Fruit fly (Drosophila melanogaster) whole organism, wandering third instar larva: Measurements from ENCODE around the gene CG33120.

ENCODE experiments used
- Abd-B ChIP-seq: fragments of >200 bp; optimal IDR thresholded peaks from 2 replicates; lab custom pipeline; 2017; ENCODE audit warnings: missing biosample characterization, missing genetic modification characterization
- CG32264 ChIP-seq: fragments of 200-800 bp; sonication (Bioruptor generic); optimal IDR thresholded peaks from 2 replicates; lab custom pipeline; 2016; ENCODE audit warnings: missing biosample characterization, missing genetic modification characterization
- CG9705 ChIP-seq: fragments of 200-800 bp; sonication (Bioruptor generic); optimal IDR thresholded peaks from 2 replicates; lab custom pipeline; 2018; ENCODE audit warnings: missing biosample characterization, mild to moderate bottlenecking, missing genetic modification characterization
- CrebA ChIP-seq: fragments of 200-800 bp; sonication (Bioruptor generic); optimal IDR thresholded peaks from 2 replicates; lab custom pipeline; 2016; ENCODE audit warnings: missing biosample characterization, mild to moderate bottlenecking, missing genetic modification characterization, borderline replicate concordance
- Dfd ChIP-seq: fragments of >200 bp; optimal IDR thresholded peaks from 2 replicates; lab custom pipeline; 2017; ENCODE audit warnings: missing biosample characterization, missing genetic modification characterization
- Dif ChIP-seq: fragments of 200-275, 200-300 bp; sonication (Bioruptor generic); optimal IDR thresholded peaks from 2 replicates; lab custom pipeline; 2018; ENCODE audit warnings: missing biosample characterization, missing genetic modification characterization; ENCODE audit not compliant: partially characterized antibody
- GATAd ChIP-seq: sonication (Bioruptor generic); optimal IDR thresholded peaks from 2 replicates; lab custom pipeline; 2016; ENCODE audit warnings: missing biosample characterization, missing genetic modification characterization
- HLH106 ChIP-seq: fragments of 200-800 bp; optimal IDR thresholded peaks from 3 replicates; lab custom pipeline; 2019; ENCODE audit warnings: missing biosample characterization, mild to moderate bottlenecking, missing genetic modification characterization, moderate library complexity
- Hnf4 ChIP-seq: fragments of 200-800 bp; sonication (Bioruptor generic); optimal IDR thresholded peaks from 2 replicates; lab custom pipeline; 2016; ENCODE audit warnings: missing biosample characterization, mild to moderate bottlenecking, missing genetic modification characterization
- Hr78 ChIP-seq: fragments of >200 bp; optimal IDR thresholded peaks from 2 replicates; lab custom pipeline; 2017; ENCODE audit warnings: missing biosample characterization, missing genetic modification characterization
- Hr83 ChIP-seq: fragments of 200-300 bp; sonication (Bioruptor generic); optimal IDR thresholded peaks from 2 replicates; lab custom pipeline; 2016; ENCODE audit warnings: missing biosample characterization, mild to moderate bottlenecking, missing genetic modification characterization, moderate library complexity; ENCODE audit not compliant: poor library complexity, severe bottlenecking
- Jra ChIP-seq: sonication (Bioruptor generic); optimal IDR thresholded peaks from 2 replicates; lab custom pipeline; 2016; ENCODE audit warnings: missing biosample characterization, missing genetic modification characterization
- Mio ChIP-seq: sonication (Bioruptor generic); optimal IDR thresholded peaks from 2 replicates; lab custom pipeline; 2016; ENCODE audit warnings: missing biosample characterization, missing genetic modification characterization
- N ChIP-seq: fragments of >200 bp; optimal IDR thresholded peaks from 2 replicates; lab custom pipeline; 2018; ENCODE audit warnings: missing biosample characterization, missing external identifiers, missing genetic modification characterization
- OdsH ChIP-seq: fragments of 200-800 bp; sonication (Bioruptor generic); optimal IDR thresholded peaks from 2 replicates; lab custom pipeline; 2016; ENCODE audit warnings: missing biosample characterization, mild to moderate bottlenecking, missing genetic modification characterization
- Rel ChIP-seq, 2 experiments: fragments of 200-800 bp; sonication (Bioruptor generic) in 1 of 2; optimal IDR thresholded peaks; 2 replicates in 1 of 2; 3 replicates in 1 of 2; lab custom pipeline; 2016 to 2019; ENCODE audit warnings: mild to moderate bottlenecking in 2 of 2, missing biosample characterization in 2 of 2, missing genetic modification characterization in 2 of 2, moderate library complexity in 1 of 2
- Sp1 ChIP-seq: fragments of 200-800 bp; sonication (Bioruptor generic); optimal IDR thresholded peaks from 3 replicates; lab custom pipeline; 2019; ENCODE audit warnings: missing biosample characterization, mild to moderate bottlenecking, missing genetic modification characterization, moderate library complexity
- Vsx2 ChIP-seq: fragments of 200-300, 225-300 bp; sonication (Bioruptor generic); optimal IDR thresholded peaks from 2 replicates; lab custom pipeline; 2018; ENCODE audit warnings: missing biosample characterization, missing genetic modification characterization; ENCODE audit not compliant: partially characterized antibody
- br ChIP-seq: fragments of 200-800 bp; sonication (Bioruptor generic); optimal IDR thresholded peaks from 2 replicates; lab custom pipeline; 2016; ENCODE audit warnings: missing biosample characterization, missing genetic modification characterization
- brk ChIP-seq: fragments of 200-800 bp; sonication (Bioruptor generic); optimal IDR thresholded peaks from 2 replicates; lab custom pipeline; 2016; ENCODE audit warnings: missing biosample characterization, mild to moderate bottlenecking, missing genetic modification characterization
- dl ChIP-seq, 2 experiments: fragments of 175-275, 200-275 bp in 1 of 2; fragments of 200-275 bp in 1 of 2; sonication (Bioruptor generic); optimal IDR thresholded peaks; lab custom pipeline; 2018; ENCODE audit warnings: mild to moderate bottlenecking in 2 of 2, missing biosample characterization in 2 of 2, missing genetic modification characterization in 2 of 2, moderate library complexity in 2 of 2; ENCODE audit not compliant: partially characterized antibody in 2 of 2, insufficient read depth in 1 of 2
- dmrt93B ChIP-seq: fragments of 200-800 bp; sonication (Bioruptor generic); optimal IDR thresholded peaks from 2 replicates; lab custom pipeline; 2018; ENCODE audit warnings: missing biosample characterization, mild to moderate bottlenecking, missing genetic modification characterization
- ey ChIP-seq: fragments of 200-800 bp; sonication (Bioruptor generic); optimal IDR thresholded peaks from 2 replicates; lab custom pipeline; 2016; ENCODE audit warnings: missing biosample characterization, missing genetic modification characterization
- foxo ChIP-seq, 2 experiments: fragments of 200-800 bp; sonication (Bioruptor generic); optimal IDR thresholded peaks; 2 replicates in 1 of 2; 3 replicates in 1 of 2; lab custom pipeline; 2016 to 2017; ENCODE audit warnings: missing biosample characterization in 2 of 2, missing genetic modification characterization in 2 of 2
- fru ChIP-seq: fragments of 200-800 bp; sonication (Bioruptor generic); optimal IDR thresholded peaks from 3 replicates; lab custom pipeline; 2016; ENCODE audit warnings: missing biosample characterization, mild to moderate bottlenecking, missing genetic modification characterization
- h ChIP-seq: fragments of 200-800 bp; sonication (Bioruptor generic); optimal IDR thresholded peaks from 3 replicates; lab custom pipeline; 2016; ENCODE audit warnings: missing biosample characterization, mild to moderate bottlenecking, missing genetic modification characterization
- jim ChIP-seq: fragments of 175-275, 200-325 bp; sonication (Bioruptor generic); optimal IDR thresholded peaks from 2 replicates; lab custom pipeline; 2016; ENCODE audit warnings: missing biosample characterization, mild to moderate bottlenecking, missing genetic modification characterization
- lola ChIP-seq: fragments of >200 bp; optimal IDR thresholded peaks from 2 replicates; lab custom pipeline; 2017; ENCODE audit warnings: missing biosample characterization, missing genetic modification characterization
- pan ChIP-seq: fragments of >200 bp; optimal IDR thresholded peaks from 2 replicates; lab custom pipeline; 2017
- psq ChIP-seq: fragments of 200-800 bp; sonication (Bioruptor generic); optimal IDR thresholded peaks from 3 replicates; lab custom pipeline; 2017; ENCODE audit warnings: missing biosample characterization, mild to moderate bottlenecking, missing genetic modification characterization, moderate library complexity
- rgr ChIP-seq: fragments of 200-800 bp; sonication (Bioruptor generic); optimal IDR thresholded peaks from 3 replicates; lab custom pipeline; 2016; ENCODE audit warnings: missing biosample characterization, mild to moderate bottlenecking, missing genetic modification characterization
- sage ChIP-seq: fragments of 200-800 bp; sonication (Bioruptor generic); optimal IDR thresholded peaks from 2 replicates; lab custom pipeline; 2016; ENCODE audit warnings: missing biosample characterization, mild to moderate bottlenecking, missing genetic modification characterization
- sv ChIP-seq: fragments of 200-800 bp; sonication (Bioruptor generic); optimal IDR thresholded peaks from 3 replicates; lab custom pipeline; 2016; ENCODE audit warnings: missing biosample characterization, missing genetic modification characterization
- usp ChIP-seq: fragments of >200 bp; optimal IDR thresholded peaks from 2 replicates; lab custom pipeline; 2017; ENCODE audit warnings: missing biosample characterization, missing genetic modification characterization
- woc ChIP-seq: sonication (Bioruptor generic); optimal IDR thresholded peaks from 2 replicates; lab custom pipeline; 2016; ENCODE audit warnings: missing biosample characterization, mild to moderate bottlenecking, missing genetic modification characterization

CG33120 gene

dm6 chr2L:18844479-18844878, at the start of gene CG33120:
Gene CG33120, minus strand, starts transcription at chr2L:18844579.
- TF ChIP-seq GATAd (GFP tag; lab: Kevin White, UChicago), result no peak

DNA sequence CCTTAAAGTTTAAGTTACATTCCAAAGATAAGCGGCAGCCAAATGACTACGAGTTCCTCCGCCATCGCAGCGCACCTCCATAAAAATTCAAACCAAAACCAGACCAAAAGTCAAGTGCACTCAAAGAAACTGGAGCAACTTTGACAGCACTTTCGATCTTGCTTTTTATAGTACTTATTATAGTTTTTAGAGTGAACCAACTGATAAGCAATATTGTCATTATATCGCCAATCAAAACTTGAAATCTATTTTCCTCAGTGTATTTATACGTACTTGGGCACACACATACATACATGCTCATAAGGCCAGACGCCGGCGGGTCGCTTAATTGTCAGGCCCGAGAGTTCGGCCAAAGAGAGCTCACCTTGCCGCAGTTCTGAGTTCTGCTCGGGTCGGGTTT, 45.7 kb upstream of the CG33120 start:
- TF ChIP-seq Vsx2 (GFP tag; lab: Kevin White, UChicago) (no peak), Hnf4 (peak; percentile 79), Sp1 (GFP tag; lab: Kevin White, UChicago) (peak; percentile 69), Dif (no peak), Dfd (no peak), h (GFP tag; lab: Kevin White, UChicago) (peak; percentile 88), sv (peak; percentile 64), psq (GFP tag; lab: Kevin White, UChicago) (peak; percentile 55), dmrt93B (GFP tag; lab: Kevin White, UChicago) (peak; percentile 28), N (no peak), HLH106 (tag; lab: Kevin White, UChicago) (peak; percentile 75), OdsH (GFP tag; lab: Kevin White, UChicago) (peak; percentile 67), fru (peak; percentile 81), sage (GFP tag; lab: Kevin White, UChicago) (peak; percentile 59), brk (GFP tag; lab: Kevin White, UChicago) (peak; percentile 57), woc (GFP tag; lab: Kevin White, UChicago) (peak; percentile 60), Rel (GFP tag; optimal IDR thresholded peaks at IDR 0.05; lab: Kevin White, UChicago) (no peak), Rel (tag; optimal IDR thresholded peaks at IDR 0.05; lab: Kevin White, UChicago) (peak; percentile 7), br (peak; percentile 83), jim (GFP tag; lab: Kevin White, UChicago) (no peak), Jra (GFP tag; lab: Kevin White, UChicago) (peak; percentile 46), rgr (GFP tag; lab: Kevin White, UChicago) (peak; percentile 76), CG9705 (GFP tag; lab: Kevin White, UChicago) (peak; percentile 38), usp (no peak), foxo (GFP tag; optimal IDR thresholded peaks at IDR 0.05; lab: Kevin White, UChicago) (peak; percentile 27 to 83), ey (GFP tag; lab: Kevin White, UChicago) (peak; percentile 83), CG32264 (peak; percentile 46)

dm6 chr2L:18889311-18889710, 44.9 kb upstream of the CG33120 start:
- TF ChIP-seq foxo (GFP tag; optimal IDR thresholded peaks at IDR 0.05; lab: Kevin White, UChicago) (peak in 1 of 2 experiments; percentile 44), HLH106 (tag; lab: Kevin White, UChicago) (peak; percentile 37), usp (no peak), CrebA (GFP tag; lab: Kevin White, UChicago) (no peak), Jra (GFP tag; lab: Kevin White, UChicago) (no peak), fru (peak; percentile 38), h (GFP tag; lab: Kevin White, UChicago) (peak; percentile 12), Mio (GFP tag; lab: Kevin White, UChicago) (no peak), woc (GFP tag; lab: Kevin White, UChicago) (no peak), lola (GFP tag; lab: Kevin White, UChicago) (no peak), Dif (no peak), brk (GFP tag; lab: Kevin White, UChicago) (no peak), Abd-B (GFP tag; lab: Kevin White, UChicago) (no peak), ey (GFP tag; lab: Kevin White, UChicago) (peak; percentile 16), rgr (GFP tag; lab: Kevin White, UChicago) (peak; percentile 2), dmrt93B (GFP tag; lab: Kevin White, UChicago) (no peak), Hr78 (GFP tag; lab: Kevin White, UChicago) (no peak), Hr83 (no peak), CG9705 (GFP tag; lab: Kevin White, UChicago) (no peak), OdsH (GFP tag; lab: Kevin White, UChicago) (peak; percentile 12), pan (lab: Kevin White, UChicago) (no peak), Sp1 (GFP tag; lab: Kevin White, UChicago) (peak; percentile 31), Vsx2 (GFP tag; lab: Kevin White, UChicago) (no peak)
- TF ChIP-seq, all 38 proteins: peak for 8

DNA sequence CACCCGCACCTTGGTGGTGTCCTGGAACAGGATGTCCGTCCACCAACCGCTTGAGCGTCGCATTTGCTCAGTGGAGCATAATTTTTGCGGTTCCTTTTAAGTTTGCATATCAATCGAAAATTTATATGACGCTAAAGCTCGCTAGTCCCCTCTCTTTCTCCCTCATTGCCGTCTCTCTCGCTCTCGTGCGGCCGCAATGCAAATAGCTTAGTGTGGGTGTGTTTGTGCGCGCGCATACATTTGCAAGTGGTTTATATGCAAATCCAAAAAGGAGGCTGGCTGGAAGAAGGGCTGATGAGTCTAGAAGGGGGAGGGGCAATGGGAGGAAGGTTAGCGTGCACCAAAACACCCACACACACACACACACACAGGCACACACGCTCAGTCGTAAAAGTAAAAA, 42.5 kb upstream of the CG33120 start:
- no peak for TF ChIP-seq dl (GFP tag; optimal IDR thresholded peaks at IDR 0.05; lab: Kevin White, UChicago; ENCODE audit: insufficient read depth in 1 of 2, partially characterized antibody in 2 of 2)
- TF ChIP-seq ey (GFP tag; lab: Kevin White, UChicago), result no peak
- TF ChIP-seq Hr78 (GFP tag; lab: Kevin White, UChicago), result no peak
- no peak for TF ChIP-seq brk (GFP tag; lab: Kevin White, UChicago)
- TF ChIP-seq Mio (GFP tag; lab: Kevin White, UChicago), result no peak
